Worm (Caenorhabditis elegans): Measurements from ENCODE around the gene pycr-4.

The pycr-4 gene

ce11 chrIV:7505866-7506488 is 28.9 kb upstream of the pycr-4 start (continued):
- TF ChIP-seq pqm-1 (tag; optimal IDR thresholded peaks at IDR 0.05) = no peak
- TF ChIP-seq nhr-6 (tag; optimal IDR thresholded peaks at IDR 0.05) = no peak
- peak; percentile 55 for TF ChIP-seq pha-4 (GFP tag; IDR thresholded peaks at IDR 0.05)
- no peak for TF ChIP-seq pha-4 (tag; optimal IDR thresholded peaks at IDR 0.05)
- peak; percentile 53 for TF ChIP-seq lin-38 (GFP tag; IDR thresholded peaks at IDR 0.05)
- peak; percentile 50; the same call in 1 of the 2 replicates for TF ChIP-seq arid-1 (GFP tag; conservative IDR thresholded peaks at IDR 0.05)
- peak in 1 of 2 experiments; percentile 10 for TF ChIP-seq daf-16 (GFP tag; optimal IDR thresholded peaks at IDR 0.05)
- TF ChIP-seq daf-16 (tag; optimal IDR thresholded peaks at IDR 0.05) = peak; percentile 52
- TF ChIP-seq snpc-4 (tag; optimal IDR thresholded peaks at IDR 0.05) = no peak
- TF ChIP-seq ceh-28 (tag; optimal IDR thresholded peaks at IDR 0.05) = no peak
- no peak; the same call in 1 of the 2 replicates for TF ChIP-seq T26A8.4 (GFP tag; IDR thresholded peaks at IDR 0.05)
- peak; percentile 27 for TF ChIP-seq mes-2 (tag; optimal IDR thresholded peaks at IDR 0.05; ENCODE audit: poor library complexity, severe bottlenecking)
- peak; percentile 73; the same call in 1 of the 2 replicates for TF ChIP-seq zfp-3 (GFP tag; conservative IDR thresholded peaks at IDR 0.05)
- TF ChIP-seq lsy-2 (tag; optimal IDR thresholded peaks at IDR 0.05) = peak in 1 of 2 experiments; percentile 32
- no peak for TF ChIP-seq Y75B8A.6 (GFP tag; IDR thresholded peaks at IDR 0.05)
- TF ChIP-seq F26F4.8 (GFP tag; conservative IDR thresholded peaks at IDR 0.05) = 0 out of 2 replicates have a peak, but pooled peaks have one; percentile 12
- peak in 1 of 2 experiments; percentile 74 for TF ChIP-seq unc-62 (GFP tag; optimal IDR thresholded peaks at IDR 0.05 in 1 of 2)
- TF ChIP-seq unc-62 (tag; optimal IDR thresholded peaks at IDR 0.05) = no peak

DNA sequence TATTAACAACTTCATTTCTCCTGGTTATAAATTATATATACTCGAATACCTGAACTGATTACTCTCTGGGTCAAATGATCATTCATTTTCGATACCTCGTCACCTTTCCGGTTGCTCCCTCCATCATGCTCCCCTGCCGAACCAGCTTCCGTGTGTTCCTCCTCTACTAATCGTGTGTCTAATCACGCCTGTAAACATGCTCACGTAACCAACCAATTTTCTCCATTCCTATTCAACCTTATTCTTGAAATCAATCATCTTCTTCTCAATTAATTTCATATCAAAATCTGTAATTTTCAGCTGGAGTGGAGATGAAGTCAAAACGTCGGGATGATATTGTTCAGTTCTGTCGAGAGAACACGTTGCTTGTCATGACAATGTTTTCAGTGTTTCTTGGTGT is 26.2 kb upstream of the pycr-4 start, which contains the start of gene glt-6:
Gene glt-6, plus strand, starts transcription at position 301 of the 400 bp plus-strand sequence.
- TF ChIP-seq gei-8 (GFP tag; optimal IDR thresholded peaks at IDR 0.05) (no peak), ceh-20 (GFP tag; IDR thresholded peaks at IDR 0.05) (no peak), lin-13 (GFP tag; optimal IDR thresholded peaks at IDR 0.05) (no peak), zip-11 (GFP tag; IDR thresholded peaks at IDR 0.05) (no peak), rbr-2 (tag; optimal IDR thresholded peaks at IDR 0.05) (no peak), hif-1 (tag; optimal IDR thresholded peaks at IDR 0.05) (no peak), set-16 (GFP tag; IDR thresholded peaks at IDR 0.05) (no peak), F49E8.2 (tag; optimal IDR thresholded peaks at IDR 0.05; ENCODE audit: borderline replicate concordance) (no peak), unc-130 (GFP tag; optimal IDR thresholded peaks at IDR 0.05) (no peak)

DNA sequence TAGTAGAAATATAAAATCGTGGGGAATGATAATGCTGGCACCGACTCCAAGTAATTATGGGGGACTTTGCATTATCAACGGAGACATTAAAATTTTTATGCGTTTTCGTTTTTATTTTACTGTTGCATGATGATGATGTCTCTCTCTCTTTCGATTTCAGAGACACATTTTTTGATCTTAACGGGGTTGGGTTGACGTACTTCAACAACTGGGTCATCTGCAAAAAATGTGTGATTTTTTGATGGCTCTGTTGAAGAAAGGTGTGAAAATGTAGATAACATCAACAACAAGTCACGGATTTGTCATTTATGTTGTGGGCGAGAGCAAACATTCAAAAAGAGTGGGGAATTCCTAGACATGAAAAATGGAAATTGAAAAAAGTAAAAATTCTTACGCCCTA is 24.2 kb upstream of the pycr-4 start, which contains the start of gene F55G1.15:
Gene F55G1.15, minus strand, starts transcription at position 101 of the 400 bp plus-strand sequence.
- TF ChIP-seq lir-3 (tag; optimal IDR thresholded peaks at IDR 0.05) = no peak
- peak; percentile 39; the same call in 1 of the 2 replicates for TF ChIP-seq dmd-6 (GFP tag; IDR thresholded peaks at IDR 0.05)
- TF ChIP-seq gei-8 (GFP tag; optimal IDR thresholded peaks at IDR 0.05) = no peak
- TF ChIP-seq aha-1 (tag) = no peak
- no peak for TF ChIP-seq daf-16 (GFP tag; optimal IDR thresholded peaks at IDR 0.05)
- TF ChIP-seq daf-16 (tag; optimal IDR thresholded peaks at IDR 0.05) = peak; percentile 20
- TF ChIP-seq ztf-7 (tag; optimal IDR thresholded peaks at IDR 0.05) = no peak
- TF ChIP-seq rbr-2 (tag; optimal IDR thresholded peaks at IDR 0.05) = no peak
- TF ChIP-seq php-3 (GFP tag; IDR thresholded peaks at IDR 0.05) = peak; percentile 74
- TF ChIP-seq zip-11 (GFP tag; IDR thresholded peaks at IDR 0.05) = no peak
- TF ChIP-seq F10B5.3 (tag; optimal IDR thresholded peaks at IDR 0.05) = no peak
- no peak for TF ChIP-seq attf-4 (tag; optimal IDR thresholded peaks at IDR 0.05)
- TF ChIP-seq dve-1 (tag; optimal IDR thresholded peaks at IDR 0.05; ENCODE audit: insufficient read depth) = peak; percentile 8
- TF ChIP-seq ZK337.2 (GFP tag; IDR thresholded peaks at IDR 0.05) = no peak
- TF ChIP-seq tag-97 (GFP tag; IDR thresholded peaks at IDR 0.05) = no peak
- no peak for TF ChIP-seq T26A8.4 (GFP tag; IDR thresholded peaks at IDR 0.05)
- TF ChIP-seq jun-1 (tag; optimal IDR thresholded peaks at IDR 0.05) = no peak
- no peak for TF ChIP-seq F37D6.2 (tag; optimal IDR thresholded peaks at IDR 0.05)
- no peak for TF ChIP-seq lin-13 (GFP tag; optimal IDR thresholded peaks at IDR 0.05)
- TF ChIP-seq unc-130 (GFP tag; optimal IDR thresholded peaks at IDR 0.05) = no peak
- no peak for TF ChIP-seq egl-27 (tag; optimal IDR thresholded peaks at IDR 0.05)
- no peak for TF ChIP-seq nhr-102 (tag; optimal IDR thresholded peaks at IDR 0.05)
- TF ChIP-seq nhr-25 (tag; optimal IDR thresholded peaks at IDR 0.05; ENCODE audit: borderline replicate concordance, insufficient read depth) = no peak
- no peak for TF ChIP-seq lin-1 (GFP tag; IDR thresholded peaks at IDR 0.05)
- no peak for TF ChIP-seq zip-2 (tag; optimal IDR thresholded peaks at IDR 0.05)
- TF ChIP-seq lin-39 (tag; optimal IDR thresholded peaks at IDR 0.05) = no peak
- TF ChIP-seq F49E8.2 (tag; optimal IDR thresholded peaks at IDR 0.05; ENCODE audit: borderline replicate concordance) = no peak
- TF ChIP-seq unc-62 (GFP tag; optimal IDR thresholded peaks at IDR 0.05 in 1 of 2) = no peak
- no peak for TF ChIP-seq unc-62 (tag; optimal IDR thresholded peaks at IDR 0.05)
- TF ChIP-seq ama-1 (optimal IDR thresholded peaks at IDR 0.05) = no peak
- TF ChIP-seq nhr-6 (tag; optimal IDR thresholded peaks at IDR 0.05) = no peak
